Fruit fly (Drosophila melanogaster): ENCODE results near the gene Pcyt1.

Pcyt1 gene

DNA sequence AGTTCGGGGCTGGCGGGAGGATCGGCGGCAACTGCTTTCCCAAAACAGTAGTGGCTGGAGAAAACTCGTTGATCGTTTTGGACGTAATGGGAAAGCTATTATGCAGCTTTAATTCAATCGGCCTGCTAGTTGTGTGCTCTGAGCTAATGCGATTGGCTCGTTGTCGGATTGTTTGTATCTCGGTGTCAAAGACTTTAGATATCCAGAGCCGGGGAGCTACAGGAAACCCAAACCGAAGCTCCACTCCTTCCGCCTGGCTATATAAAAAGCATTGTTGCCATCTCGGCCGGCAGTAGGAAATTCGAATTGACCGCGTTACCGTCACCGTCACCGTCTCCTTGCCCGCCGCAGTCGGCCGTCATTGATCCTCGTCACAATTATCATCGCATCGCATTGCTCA lies 19.2 kb downstream of the Pcyt1 start, which contains the start of gene CG12003:
Gene CG12003, plus strand, starts transcription at position 301 of the 400 bp plus-strand sequence.
- no peak for TF ChIP-seq kay (GFP tag; ENCODE audit: borderline replicate concordance)
- no peak for TF ChIP-seq CG7101 (tag; optimal IDR thresholded peaks at IDR 0.05)
- no peak for TF ChIP-seq tj (GFP tag; optimal IDR thresholded peaks at IDR 0.05)
- TF ChIP-seq CG7045 (GFP tag; optimal IDR thresholded peaks at IDR 0.05): no peak
- no peak for TF ChIP-seq CG1620 (GFP tag; optimal IDR thresholded peaks at IDR 0.05)
- TF ChIP-seq CG5204 (GFP tag; optimal IDR thresholded peaks at IDR 0.05): no peak
- no peak for TF ChIP-seq Clk (GFP tag; optimal IDR thresholded peaks at IDR 0.05)
- TF ChIP-seq CG33017 (tag; optimal IDR thresholded peaks at IDR 0.05): no peak
- TF ChIP-seq CG12768 (GFP tag; optimal IDR thresholded peaks at IDR 0.05): no peak
- TF ChIP-seq ovo (GFP tag; optimal IDR thresholded peaks at IDR 0.05): no peak

DNA sequence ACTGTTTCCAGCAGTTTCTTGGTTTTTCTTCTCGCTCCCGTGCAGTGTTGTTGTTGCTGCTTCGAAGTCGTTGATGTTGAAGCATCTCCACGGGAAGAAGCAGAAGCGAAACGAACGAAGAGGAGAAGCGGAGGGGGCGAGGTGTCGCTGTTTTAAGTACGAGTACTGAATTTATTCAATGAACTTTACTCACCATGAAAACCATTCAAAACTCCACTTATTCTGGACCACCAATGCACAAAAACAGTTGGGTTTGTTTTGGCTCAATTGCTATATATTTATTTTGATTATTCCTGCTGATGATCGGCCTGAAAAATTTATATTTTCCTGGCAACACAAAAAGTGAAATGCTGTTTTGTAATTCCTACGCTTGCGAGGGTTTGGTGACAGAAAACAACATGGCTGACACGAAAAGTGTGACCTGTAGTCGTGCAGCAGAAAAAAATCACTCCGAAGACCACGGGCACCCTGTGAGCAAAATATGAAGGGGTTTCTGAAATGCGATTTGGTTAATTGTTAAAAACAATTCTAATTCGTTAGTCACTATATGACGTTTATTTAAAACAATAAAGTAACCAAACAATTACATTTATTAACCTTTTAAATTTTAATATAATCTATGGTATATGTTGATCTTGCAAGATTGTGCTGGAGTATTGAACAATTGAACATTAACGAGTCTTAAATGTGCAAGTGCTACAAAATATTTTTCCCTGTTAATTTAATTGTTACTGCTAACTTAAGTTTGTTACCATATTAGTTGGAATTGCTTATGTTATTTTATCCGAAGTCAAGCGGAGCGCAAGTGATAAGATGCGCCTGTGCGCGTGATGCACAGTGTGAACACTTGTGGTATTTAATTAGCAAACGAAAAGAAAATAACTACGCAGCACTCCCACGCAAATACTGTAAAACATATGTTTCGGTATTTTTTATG lies 22.6 kb downstream of the Pcyt1 start, which contains the start of gene CG7879:
Gene CG7879, minus strand, starts transcription at position 384 of the 937 bp plus-strand sequence.
- TF ChIP-seq CG7101 (tag; optimal IDR thresholded peaks at IDR 0.05) (peak; percentile 24), kay (GFP tag; ENCODE audit: borderline replicate concordance) (no peak), cic (GFP tag; optimal IDR thresholded peaks at IDR 0.05) (peak; percentile 98), CG7045 (GFP tag; optimal IDR thresholded peaks at IDR 0.05) (no peak), Mnt (GFP tag; optimal IDR thresholded peaks at IDR 0.05) (peak; percentile 20), bab1 (GFP tag; optimal IDR thresholded peaks at IDR 0.05) (peak; percentile 53), CG1620 (GFP tag; optimal IDR thresholded peaks at IDR 0.05) (peak; percentile 28), CG11617 (GFP tag; optimal IDR thresholded peaks at IDR 0.05) (peak; percentile 7), Clk (GFP tag; optimal IDR thresholded peaks at IDR 0.05) (no peak), ovo (GFP tag; optimal IDR thresholded peaks at IDR 0.05) (peak; percentile 2), tj (GFP tag; optimal IDR thresholded peaks at IDR 0.05) (no peak)

DNA sequence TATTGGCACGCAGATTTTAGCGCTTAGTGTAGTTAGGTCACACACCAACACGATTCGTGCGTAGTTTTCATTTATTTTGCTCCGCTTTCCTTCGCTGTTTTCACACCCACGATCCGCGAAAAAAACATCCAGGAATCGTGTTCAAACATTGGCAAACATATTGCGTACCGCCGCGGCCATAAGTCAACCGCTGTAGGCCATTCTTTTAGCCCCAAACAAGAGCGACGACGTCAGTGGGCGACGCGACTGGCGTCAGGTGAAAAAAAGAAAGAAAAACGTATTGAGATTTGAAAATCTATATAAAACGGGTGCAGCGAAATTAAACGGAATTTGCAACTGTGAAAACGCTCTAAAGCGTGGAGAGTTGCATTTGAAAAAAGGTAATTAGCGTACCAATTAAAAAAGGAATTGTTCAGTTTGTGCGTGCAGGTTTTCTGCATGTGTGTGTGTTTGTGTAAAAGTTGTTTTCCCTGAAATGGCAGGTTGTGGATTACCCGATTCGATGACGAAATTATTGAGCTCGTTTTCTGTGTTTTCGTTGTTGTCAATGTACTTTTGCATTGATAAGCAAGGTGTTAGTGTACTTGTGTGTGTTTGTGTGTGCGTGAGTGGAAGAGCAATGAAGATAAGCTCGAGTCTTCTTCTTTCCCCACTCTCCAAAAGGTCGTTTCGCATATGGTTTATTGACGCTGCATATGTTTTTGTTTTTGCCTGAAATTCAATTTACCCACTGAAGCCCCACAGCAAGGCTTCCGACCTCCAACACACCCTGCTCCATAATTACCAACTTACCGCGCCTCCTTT lies 23.5 kb downstream of the Pcyt1 start, which contains the start of gene Tmep:
Gene Tmep, plus strand, starts transcription at position 20 of the 804 bp plus-strand sequence.
- TF ChIP-seq toe (GFP tag; optimal IDR thresholded peaks at IDR 0.05): no peak
- TF ChIP-seq CG5204 (GFP tag; optimal IDR thresholded peaks at IDR 0.05): no peak
- TF ChIP-seq cic (GFP tag; optimal IDR thresholded peaks at IDR 0.05): peak; percentile 63
- TF ChIP-seq Crg-1 (GFP tag; optimal IDR thresholded peaks at IDR 0.05): no peak
- TF ChIP-seq CG7045 (GFP tag; optimal IDR thresholded peaks at IDR 0.05): no peak
- TF ChIP-seq Mnt (GFP tag; optimal IDR thresholded peaks at IDR 0.05): peak; percentile 5
- TF ChIP-seq CG11617 (GFP tag; optimal IDR thresholded peaks at IDR 0.05): no peak
- no peak for TF ChIP-seq CG7101 (tag; optimal IDR thresholded peaks at IDR 0.05)
- no peak for TF ChIP-seq Hr96 (GFP tag; optimal IDR thresholded peaks at IDR 0.05)
- TF ChIP-seq bab1 (GFP tag; optimal IDR thresholded peaks at IDR 0.05): no peak
- peak; percentile 61 for TF ChIP-seq tj (GFP tag; optimal IDR thresholded peaks at IDR 0.05)
- TF ChIP-seq CG33017 (tag; optimal IDR thresholded peaks at IDR 0.05): no peak

DNA sequence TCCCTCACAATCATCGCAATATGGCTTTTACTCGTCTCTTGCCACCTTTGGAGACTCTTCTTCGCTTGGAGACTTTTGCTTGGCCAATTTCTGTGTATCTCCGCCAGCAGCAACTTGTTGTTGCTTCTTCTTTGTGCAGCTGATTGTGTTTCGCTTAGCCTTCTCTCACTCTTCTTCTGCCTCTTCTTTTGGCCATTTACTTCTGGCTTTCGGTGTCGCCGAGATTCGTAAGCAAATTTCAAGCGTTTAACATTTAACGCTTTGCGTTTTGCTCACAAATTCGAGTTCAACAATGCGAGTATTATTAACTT lies 24.0 kb downstream of the Pcyt1 start:
- TF ChIP-seq CG7101 (tag; optimal IDR thresholded peaks at IDR 0.05): no peak
- no peak for TF ChIP-seq toe (GFP tag; optimal IDR thresholded peaks at IDR 0.05)
- TF ChIP-seq Hr96 (GFP tag; optimal IDR thresholded peaks at IDR 0.05): no peak
- TF ChIP-seq tj (GFP tag; optimal IDR thresholded peaks at IDR 0.05): peak; percentile 59
- peak; percentile 9 for TF ChIP-seq bab1 (GFP tag; optimal IDR thresholded peaks at IDR 0.05)
- no peak for TF ChIP-seq CG12768 (GFP tag; optimal IDR thresholded peaks at IDR 0.05)
- TF ChIP-seq Mnt (GFP tag; optimal IDR thresholded peaks at IDR 0.05): no peak
- TF ChIP-seq Clk (GFP tag; optimal IDR thresholded peaks at IDR 0.05): no peak

DNA sequence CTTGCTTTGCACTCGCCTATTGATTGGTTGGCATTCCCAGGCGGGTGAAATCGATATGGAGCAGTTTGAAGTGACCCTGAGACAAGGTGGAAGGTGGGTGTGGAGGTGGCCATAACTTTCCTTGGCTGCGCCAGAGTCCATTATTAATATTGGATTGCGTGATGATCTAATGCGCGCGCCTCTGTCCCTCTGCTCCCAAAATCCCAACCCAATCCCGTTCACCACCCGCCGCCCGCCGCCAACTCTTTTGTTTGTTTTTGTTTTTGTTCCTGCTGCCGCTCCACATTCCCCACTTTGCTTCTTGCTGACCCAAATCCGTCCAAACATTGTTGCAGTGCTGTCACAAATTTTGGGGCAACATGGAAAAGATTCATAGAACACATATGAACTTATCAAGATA lies 25.2 kb downstream of the Pcyt1 start:
- TF ChIP-seq tj (GFP tag; optimal IDR thresholded peaks at IDR 0.05) (peak; percentile 1), kay (GFP tag; ENCODE audit: borderline replicate concordance) (peak; percentile 45), cnc (optimal IDR thresholded peaks at IDR 0.05) (no peak)

DNA sequence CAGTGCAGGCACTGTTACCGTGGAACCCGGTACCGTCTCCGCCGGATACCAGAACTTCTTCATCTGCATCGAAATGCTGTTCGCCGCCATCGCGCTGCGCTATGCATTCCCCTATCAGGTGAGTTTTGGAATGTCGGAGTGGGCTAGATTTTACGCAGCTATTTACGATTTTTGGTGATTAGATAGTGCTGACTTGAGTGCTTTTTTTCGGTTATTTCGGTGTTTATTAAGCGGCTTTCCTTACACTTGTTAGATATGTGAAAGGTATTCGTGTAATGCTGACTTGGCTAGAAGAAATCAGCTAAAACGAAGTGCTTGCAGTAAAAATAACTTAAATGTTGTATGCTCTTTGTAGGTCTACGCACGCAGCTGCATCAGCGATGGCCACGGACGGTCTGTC lies 27.3 kb downstream of the Pcyt1 start:
- no peak for TF ChIP-seq CG11617 (GFP tag; optimal IDR thresholded peaks at IDR 0.05)
- TF ChIP-seq CG7045 (GFP tag; optimal IDR thresholded peaks at IDR 0.05): no peak
- no peak for TF ChIP-seq ovo (GFP tag; optimal IDR thresholded peaks at IDR 0.05)
- no peak for TF ChIP-seq cic (GFP tag; optimal IDR thresholded peaks at IDR 0.05)
- TF ChIP-seq CG33017 (tag; optimal IDR thresholded peaks at IDR 0.05): no peak
- no peak for TF ChIP-seq CG14711 (tag; optimal IDR thresholded peaks at IDR 0.05)
- no peak for TF ChIP-seq CG7101 (tag; optimal IDR thresholded peaks at IDR 0.05)
- no peak for TF ChIP-seq Clk (GFP tag; optimal IDR thresholded peaks at IDR 0.05)
- no peak for TF ChIP-seq Hr96 (GFP tag; optimal IDR thresholded peaks at IDR 0.05)
- no peak for TF ChIP-seq cnc (optimal IDR thresholded peaks at IDR 0.05)
- TF ChIP-seq Mnt (GFP tag; optimal IDR thresholded peaks at IDR 0.05): no peak
- no peak for TF ChIP-seq Crg-1 (GFP tag; optimal IDR thresholded peaks at IDR 0.05)
- no peak for TF ChIP-seq toe (GFP tag; optimal IDR thresholded peaks at IDR 0.05)
- no peak for TF ChIP-seq tj (GFP tag; optimal IDR thresholded peaks at IDR 0.05)
- TF ChIP-seq CG12768 (GFP tag; optimal IDR thresholded peaks at IDR 0.05): no peak
- TF ChIP-seq bab1 (GFP tag; optimal IDR thresholded peaks at IDR 0.05): no peak
- TF ChIP-seq CG5204 (GFP tag; optimal IDR thresholded peaks at IDR 0.05): no peak
